Worm (Caenorhabditis elegans): ENCODE results near the gene clec-61.

- TF ChIP-seq ztf-1 (GFP tag; conservative IDR thresholded peaks at IDR 0.05) (no peak), ztf-11 (tag; optimal IDR thresholded peaks at IDR 0.05) (no peak), skn-1 (tag; optimal IDR thresholded peaks at IDR 0.05) (no peak), nhr-25 (tag; optimal IDR thresholded peaks at IDR 0.05) (peak; percentile 23), nhr-6 (tag; optimal IDR thresholded peaks at IDR 0.05) (no peak), gmeb-1 (tag; optimal IDR thresholded peaks at IDR 0.05) (no peak), mdl-1 (tag; optimal IDR thresholded peaks at IDR 0.05) (no peak), unc-62 (GFP tag; optimal IDR thresholded peaks at IDR 0.05) (no peak), lin-13 (GFP tag; optimal IDR thresholded peaks at IDR 0.05) (no peak), F13H6.1 (tag; optimal IDR thresholded peaks at IDR 0.05) (no peak), ama-1 (optimal IDR thresholded peaks at IDR 0.05) (no peak), elt-3 (tag; optimal IDR thresholded peaks at IDR 0.05) (no peak), mbf-1 (tag; optimal IDR thresholded peaks at IDR 0.05) (no peak), snpc-4 (tag; optimal IDR thresholded peaks at IDR 0.05) (no peak)
Observed at ce11 chrII:10525134-10525533, 34.8 kb upstream of the clec-61 start.
